Worm (Caenorhabditis elegans): ENCODE measurements around the gene sqv-2.
A peak's percentile ranks its signal among the peaks of the same experiment; 100 is the strongest.

sqv-2 gene

DNA sequence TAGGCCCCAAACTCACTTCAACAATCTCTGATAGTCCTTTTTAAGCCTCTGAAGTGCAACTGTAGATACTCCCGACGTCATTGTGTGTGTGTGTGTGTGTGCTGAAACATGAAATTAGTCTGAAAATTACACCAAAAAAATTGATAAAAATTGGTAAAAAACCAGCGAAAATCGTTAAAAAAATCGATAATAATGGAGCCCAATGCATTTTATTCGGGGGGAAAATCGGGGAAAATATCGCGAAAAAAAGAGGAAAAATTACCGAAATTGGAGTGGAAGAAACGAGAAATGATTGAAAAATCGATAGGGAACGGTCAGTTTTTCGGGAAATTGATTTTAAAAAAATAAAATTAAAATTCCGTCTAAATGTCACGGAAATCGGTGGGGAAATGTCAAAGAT lies 6.1 kb upstream of the sqv-2 start, which contains the start of gene ubc-26:
Gene ubc-26 (minus strand): TSS at position 101 of the 400 bp plus-strand sequence.
- TF ChIP-seq nhr-11 (tag; optimal IDR thresholded peaks at IDR 0.05) (no peak), nhr-76 (tag; optimal IDR thresholded peaks at IDR 0.05) (no peak), elt-1 (tag; optimal IDR thresholded peaks at IDR 0.05) (no peak), pqm-1 (tag; optimal IDR thresholded peaks at IDR 0.05) (no peak), ztf-4 (tag; optimal IDR thresholded peaks at IDR 0.05) (no peak), ceh-82 (tag; optimal IDR thresholded peaks at IDR 0.05) (no peak), nhr-67 (tag; optimal IDR thresholded peaks at IDR 0.05) (no peak), egl-27 (tag; optimal IDR thresholded peaks at IDR 0.05) (no peak), ceh-9 (tag; optimal IDR thresholded peaks at IDR 0.05) (no peak), nhr-77 (tag; optimal IDR thresholded peaks at IDR 0.05) (no peak), lin-15B (tag; optimal IDR thresholded peaks at IDR 0.05) (no peak), daf-12 (tag; optimal IDR thresholded peaks at IDR 0.05) (no peak), fkh-2 (tag; optimal IDR thresholded peaks at IDR 0.05) (no peak), unc-62 (GFP tag; optimal IDR thresholded peaks at IDR 0.05) (no peak), zag-1 (tag; optimal IDR thresholded peaks at IDR 0.05) (no peak), nhr-12 (tag; optimal IDR thresholded peaks at IDR 0.05) (no peak), sea-2 (GFP tag; optimal IDR thresholded peaks at IDR 0.05) (no peak)

- TF ChIP-seq snpc-4 (tag; optimal IDR thresholded peaks at IDR 0.05) = peak; percentile 77
- TF ChIP-seq mdl-1 (tag; optimal IDR thresholded peaks at IDR 0.05) = no peak
- peak; percentile 48 for TF ChIP-seq skn-1 (tag; optimal IDR thresholded peaks at IDR 0.05)
- TF ChIP-seq nhr-43 (tag; optimal IDR thresholded peaks at IDR 0.05; ENCODE audit: poor library complexity, severe bottlenecking) = peak; percentile 95
- peak; percentile 58 for TF ChIP-seq tbx-2 (tag; optimal IDR thresholded peaks at IDR 0.05)
- TF ChIP-seq nhr-25 (tag; optimal IDR thresholded peaks at IDR 0.05) = peak; percentile 64
- TF ChIP-seq ZK546.5 (tag; optimal IDR thresholded peaks at IDR 0.05) = no peak
- TF ChIP-seq nhr-23 (tag; optimal IDR thresholded peaks at IDR 0.05) = peak; percentile 89
- TF ChIP-seq R02D3.7 (tag; optimal IDR thresholded peaks at IDR 0.05) = peak; percentile 21
- TF ChIP-seq elt-2 (tag; optimal IDR thresholded peaks at IDR 0.05) = peak; percentile 41
- TF ChIP-seq pha-4 (tag; optimal IDR thresholded peaks at IDR 0.05) = peak; percentile 90
- peak; percentile 36 for TF ChIP-seq ztf-4 (tag; optimal IDR thresholded peaks at IDR 0.05)
- peak; percentile 90 for TF ChIP-seq lin-39 (tag; optimal IDR thresholded peaks at IDR 0.05)
- peak; percentile 47 for TF ChIP-seq fkh-10 (GFP tag; optimal IDR thresholded peaks at IDR 0.05)
- peak; percentile 40 for TF ChIP-seq jun-1 (tag; optimal IDR thresholded peaks at IDR 0.05)
- TF ChIP-seq ztf-11 (tag; optimal IDR thresholded peaks at IDR 0.05) = no peak
- peak; percentile 73 for TF ChIP-seq egl-5 (tag; optimal IDR thresholded peaks at IDR 0.05)
- no peak for TF ChIP-seq nhr-12 (tag; optimal IDR thresholded peaks at IDR 0.05)
- TF ChIP-seq ceh-82 (tag; optimal IDR thresholded peaks at IDR 0.05) = peak; percentile 84
- TF ChIP-seq nhr-76 (tag; optimal IDR thresholded peaks at IDR 0.05) = no peak
- peak; percentile 5 for TF ChIP-seq elt-1 (tag; optimal IDR thresholded peaks at IDR 0.05)
- TF ChIP-seq hmg-11 (tag; optimal IDR thresholded peaks at IDR 0.05) = peak; percentile 54
- peak; percentile 80 for TF ChIP-seq nfya-1 (tag; optimal IDR thresholded peaks at IDR 0.05; ENCODE audit: insufficient read depth)
- peak; percentile 9 for TF ChIP-seq nhr-77 (tag; optimal IDR thresholded peaks at IDR 0.05)
- TF ChIP-seq ama-1 (optimal IDR thresholded peaks at IDR 0.05) = peak; percentile 33
- TF ChIP-seq pqm-1 (tag; optimal IDR thresholded peaks at IDR 0.05) = peak; percentile 36
- no peak for TF ChIP-seq ceh-16 (tag; optimal IDR thresholded peaks at IDR 0.05)
- peak; percentile 88 for TF ChIP-seq ceh-28 (tag; optimal IDR thresholded peaks at IDR 0.05)
- TF ChIP-seq egl-27 (tag; optimal IDR thresholded peaks at IDR 0.05) = peak; percentile 28
- peak; percentile 86 for TF ChIP-seq lsy-12 (tag; optimal IDR thresholded peaks at IDR 0.05)
- peak; percentile 97 for TF ChIP-seq lin-15B (tag; optimal IDR thresholded peaks at IDR 0.05)
These were observed 5.1 kb downstream of the sqv-2 start, which contains the start of gene pinn-1 for ce11 chrII:2888957-2889630. TSS of gene pinn-1 (minus strand) at chrII:2889007.

Measured in whole organism, L3 larva.